ENCODE assay signal across 8 worm cellular contexts in genomic region chrII:10990592-10990991, ce11.
A peak's percentile ranks its signal among the peaks of the same experiment; 100 is the strongest.
TF ChIP-seq lines count a peak whose summit lies in the region.

No protein-coding gene starts in this region.

TF ChIP-seq in whole organism, L1 larva, 84 proteins besides CTCF, POLR2A, EP300 and RAD21 (continues in another document):
- TF ChIP-seq unc-98 (GFP tag; IDR thresholded peaks at IDR 0.05; lab: Robert Waterston, UW): no peak
- TF ChIP-seq swsn-7 (tag; optimal IDR thresholded peaks at IDR 0.05; lab: Kevin White, UChicago): no peak
- no peak for TF ChIP-seq efl-1 (optimal IDR thresholded peaks at IDR 0.05; lab: Kevin White, UChicago)
- no peak for TF ChIP-seq efl-1 (GFP tag; optimal IDR thresholded peaks at IDR 0.05 in 1 of 2; lab: Kevin White, UChicago)
- no peak for TF ChIP-seq ceh-8 (GFP tag; optimal IDR thresholded peaks at IDR 0.05; lab: Kevin White, UChicago)
- TF ChIP-seq lsy-2 (tag; optimal IDR thresholded peaks at IDR 0.05; lab: Kevin White, UChicago): peak in 1 of 2 experiments; percentile 8
- TF ChIP-seq egl-13 (tag; optimal IDR thresholded peaks at IDR 0.05; lab: Kevin White, UChicago): peak; percentile 10
- no peak for TF ChIP-seq C34B4.2 (tag; optimal IDR thresholded peaks at IDR 0.05; lab: Kevin White, UChicago)
- TF ChIP-seq nhr-85 (tag; lab: Kevin White, UChicago): no peak
- no peak for TF ChIP-seq mdl-1 (tag; optimal IDR thresholded peaks at IDR 0.05; lab: Kevin White, UChicago)
- no peak for TF ChIP-seq lin-39 (tag; optimal IDR thresholded peaks at IDR 0.05; lab: Kevin White, UChicago)
- TF ChIP-seq nhr-71 (tag; optimal IDR thresholded peaks at IDR 0.05; lab: Kevin White, UChicago): peak; percentile 5

TF ChIP-seq in whole organism, L2 larva, 48 proteins besides CTCF, POLR2A, EP300 and RAD21 (continues in another document):
- TF ChIP-seq C34F6.9 (tag; optimal IDR thresholded peaks at IDR 0.05; lab: Kevin White, UChicago) (peak; percentile 13), nhr-77 (tag; optimal IDR thresholded peaks at IDR 0.05; lab: Kevin White, UChicago) (no peak), aly-2 (tag; optimal IDR thresholded peaks at IDR 0.05; lab: Kevin White, UChicago) (no peak), dmd-4 (tag; optimal IDR thresholded peaks at IDR 0.05; lab: Kevin White, UChicago) (no peak), sma-9 (GFP tag; optimal IDR thresholded peaks at IDR 0.05; lab: Kevin White, UChicago) (peak; percentile 23), sma-9 (tag; optimal IDR thresholded peaks at IDR 0.05; lab: Kevin White, UChicago) (no peak), nhr-129 (tag; optimal IDR thresholded peaks at IDR 0.05; lab: Kevin White, UChicago) (peak; percentile 25), mdl-1 (tag; optimal IDR thresholded peaks at IDR 0.05; lab: Kevin White, UChicago) (no peak), blmp-1 (tag; optimal IDR thresholded peaks at IDR 0.05; lab: Kevin White, UChicago; ENCODE audit: insufficient read depth) (no peak), alr-1 (tag; optimal IDR thresholded peaks at IDR 0.05; lab: Kevin White, UChicago) (no peak), skn-1 (tag; optimal IDR thresholded peaks at IDR 0.05; lab: Kevin White, UChicago) (no peak), crh-2 (tag; optimal IDR thresholded peaks at IDR 0.05; lab: Kevin White, UChicago) (peak; percentile 4)

TF ChIP-seq in whole organism, L3 larva, 47 proteins besides CTCF, POLR2A, EP300 and RAD21:
- peak; percentile 71 for TF ChIP-seq lin-39 (tag; optimal IDR thresholded peaks at IDR 0.05; lab: Kevin White, UChicago)
- no peak for TF ChIP-seq eor-1 (tag; optimal IDR thresholded peaks at IDR 0.05; lab: Kevin White, UChicago)
TF ChIP-seq in whole organism, L3 larva: peak in this region for 1.

TF ChIP-seq in whole organism, L4 larva, 104 proteins besides CTCF, POLR2A, EP300 and RAD21:
- peak; percentile 16 for TF ChIP-seq ces-1 (GFP tag; optimal IDR thresholded peaks at IDR 0.05; lab: Kevin White, UChicago)
- TF ChIP-seq unc-62 (GFP tag; optimal IDR thresholded peaks at IDR 0.05 in 1 of 2; lab: Kevin White, UChicago): peak in 1 of 2 experiments; percentile 43
- no peak for TF ChIP-seq unc-62 (tag; optimal IDR thresholded peaks at IDR 0.05; lab: Kevin White, UChicago)
- TF ChIP-seq aha-1 (tag; lab: Kevin White, UChicago): no peak
- TF ChIP-seq hif-1 (tag; optimal IDR thresholded peaks at IDR 0.05; lab: Kevin White, UChicago): no peak

TF ChIP-seq in whole organism, early embryonic, 17 proteins besides CTCF, POLR2A, EP300 and RAD21:
- TF ChIP-seq pes-1 (GFP tag; IDR thresholded peaks at IDR 0.05; lab: Robert Waterston, UW): 0 out of 2 replicates have a peak, but pooled peaks have one; percentile 30
- peak; percentile 51 for TF ChIP-seq hmg-4 (GFP tag; optimal IDR thresholded peaks at IDR 0.05; lab: Kevin White, UChicago)
- TF ChIP-seq tbx-11 (GFP tag; IDR thresholded peaks at IDR 0.05; lab: Robert Waterston, UW): 0 out of 2 replicates have a peak, but pooled peaks have one; percentile 10
- TF ChIP-seq sea-1 (GFP tag; conservative IDR thresholded peaks at IDR 0.05; lab: Robert Waterston, UW): no peak

TF ChIP-seq in whole organism, late embryonic, 69 proteins besides CTCF, POLR2A, EP300 and RAD21:
- TF ChIP-seq ceh-31 (tag; optimal IDR thresholded peaks at IDR 0.05; lab: Kevin White, UChicago) (peak; percentile 74), unc-42 (tag; optimal IDR thresholded peaks at IDR 0.05; lab: Kevin White, UChicago) (peak; percentile 99), ttx-3 (tag; optimal IDR thresholded peaks at IDR 0.05; lab: Kevin White, UChicago) (peak; percentile 39), pros-1 (tag; optimal IDR thresholded peaks at IDR 0.05; lab: Kevin White, UChicago) (no peak), ceh-48 (tag; optimal IDR thresholded peaks at IDR 0.05; lab: Kevin White, UChicago) (peak; percentile 2), lin-11 (tag; optimal IDR thresholded peaks at IDR 0.05; lab: Kevin White, UChicago) (no peak), tbx-2 (tag; optimal IDR thresholded peaks at IDR 0.05; lab: Kevin White, UChicago) (peak; percentile 52), ceh-14 (tag; optimal IDR thresholded peaks at IDR 0.05; lab: Kevin White, UChicago) (peak; percentile 66)

TF ChIP-seq in whole organism, midembryonic, 9 proteins besides CTCF, POLR2A, EP300 and RAD21:
- TF ChIP-seq ztf-29 (GFP tag; IDR thresholded peaks at IDR 0.05; lab: Robert Waterston, UW) (0 out of 2 replicates have a peak, but pooled peaks have one; percentile 13), med-1 (GFP tag; optimal IDR thresholded peaks at IDR 0.05; lab: Kevin White, UChicago; ENCODE audit: insufficient read depth) (no peak), tab-1 (GFP tag; IDR thresholded peaks at IDR 0.05; lab: Robert Waterston, UW) (no peak), cog-1 (tag; optimal IDR thresholded peaks at IDR 0.05; lab: Kevin White, UChicago) (peak; percentile 26)
TF ChIP-seq in whole organism, midembryonic: peak in this region for 2.

TF ChIP-seq in whole organism, mixed stage, embryonic, 35 proteins besides CTCF, POLR2A, EP300 and RAD21:
- no peak for TF ChIP-seq nhr-237 (tag; optimal IDR thresholded peaks at IDR 0.05; lab: Kevin White, UChicago)
- no peak for TF ChIP-seq snpc-4 (tag; optimal IDR thresholded peaks at IDR 0.05; lab: Kevin White, UChicago)
- no peak for TF ChIP-seq sem-2 (GFP tag; optimal IDR thresholded peaks at IDR 0.05; lab: Kevin White, UChicago)
- TF ChIP-seq unc-62 (GFP tag; optimal IDR thresholded peaks at IDR 0.05; lab: Kevin White, UChicago): peak; percentile 46
- TF ChIP-seq cnd-1 (tag; optimal IDR thresholded peaks at IDR 0.05; lab: Kevin White, UChicago): peak; percentile 1
- peak; percentile 50 for TF ChIP-seq sptf-1 (tag; optimal IDR thresholded peaks at IDR 0.05; lab: Kevin White, UChicago)
- TF ChIP-seq bed-3 (GFP tag; optimal IDR thresholded peaks at IDR 0.05; lab: Kevin White, UChicago): no peak
- TF ChIP-seq lin-32 (GFP tag; optimal IDR thresholded peaks at IDR 0.05; lab: Kevin White, UChicago): peak; percentile 32
- TF ChIP-seq ces-1 (GFP tag; optimal IDR thresholded peaks at IDR 0.05; lab: Kevin White, UChicago): peak; percentile 99
- peak; percentile 73 for TF ChIP-seq nhr-2 (tag; optimal IDR thresholded peaks at IDR 0.05; lab: Kevin White, UChicago)
- peak; percentile 63 for TF ChIP-seq ceh-43 (GFP tag; optimal IDR thresholded peaks at IDR 0.05; lab: Kevin White, UChicago)
- no peak for TF ChIP-seq nhr-12 (tag; optimal IDR thresholded peaks at IDR 0.05; lab: Kevin White, UChicago)
- peak; percentile 21 for TF ChIP-seq mep-1 (tag; optimal IDR thresholded peaks at IDR 0.05; lab: Kevin White, UChicago)
- TF ChIP-seq mls-2 (tag; optimal IDR thresholded peaks at IDR 0.05; lab: Kevin White, UChicago): peak; percentile 67

Comparison
In these comparisons a context has a peak if more than half of its experiments do, and no peak if none do; other contexts are left out.
1. Of the 29 proteins assayed by ChIP-seq in both whole organism, L4 larva and whole organism, L1 larva: peak only in whole organism, L4 larva: ces-1; only in whole organism, L1 larva: none; in both: none; in neither: 26; mixed calls (peak in some experiments, not most) for 2.